Worm (Caenorhabditis elegans) whole organism, late embryonic: ENCODE measurements around the gene perm-5.

Source experiments
- ceh-22 ChIP-seq: sonication (generic microtip); optimal IDR thresholded peaks from 2 replicates; lab custom pipeline; 2017; ENCODE audit warnings: missing biosample characterization, missing genetic modification characterization
- ceh-34 ChIP-seq: sonication (generic microtip); optimal IDR thresholded peaks from 2 replicates; lab custom pipeline; 2016; ENCODE audit warnings: mild to moderate bottlenecking, missing genetic modification characterization, missing compliant biosample characterization
- ceh-9 ChIP-seq: sonication (generic microtip); optimal IDR thresholded peaks from 2 replicates; lab custom pipeline; 2016; ENCODE audit warnings: mild to moderate bottlenecking, missing genetic modification characterization, inconsistent platforms, missing compliant biosample characterization
- lim-6 ChIP-seq: sonication (generic microtip); optimal IDR thresholded peaks from 2 replicates; lab custom pipeline; 2016; ENCODE audit warnings: missing genetic modification characterization, missing compliant biosample characterization
- lin-11 ChIP-seq: fragments of 200-800 bp; sonication (Bioruptor generic); optimal IDR thresholded peaks from 2 replicates; lab custom pipeline; 2018; ENCODE audit warnings: mild to moderate bottlenecking, missing genetic modification characterization, missing compliant biosample characterization
- nfya-1 ChIP-seq: sonication (generic microtip); optimal IDR thresholded peaks from 2 replicates; lab custom pipeline; 2017; ENCODE audit warnings: missing genetic modification characterization, mild to moderate bottlenecking, missing compliant biosample characterization, antibody characterized with exemption, moderate library complexity
- pha-4 ChIP-seq: fragments of 150-350 bp; optimal IDR thresholded peaks from 2 replicates; lab custom pipeline; 2018; ENCODE audit warnings: missing biosample characterization, missing genetic modification reagents, missing genetic modification characterization
- unc-55 ChIP-seq: sonication (generic microtip); optimal IDR thresholded peaks from 2 replicates; lab custom pipeline; 2017; ENCODE audit warnings: missing biosample characterization, missing genetic modification reagents, missing genetic modification characterization

ce11 chrIV:5703443-5703842, at the start of gene perm-5, which contains the start of gene C55C3.73:
- no peak for TF ChIP-seq ceh-22 (tag; lab: Kevin White, UChicago)
- no peak for TF ChIP-seq pha-4 (tag; lab: Kevin White, UChicago)
- no peak for TF ChIP-seq lim-6 (tag; lab: Kevin White, UChicago)
- no peak for TF ChIP-seq lin-11 (tag; lab: Kevin White, UChicago)
- TF ChIP-seq ceh-9 (tag; lab: Kevin White, UChicago), result no peak
- no peak for TF ChIP-seq unc-55
- no peak for TF ChIP-seq nfya-1 (tag; lab: Kevin White, UChicago)
- no peak for TF ChIP-seq ceh-34 (tag; lab: Kevin White, UChicago)
